Fruit fly (Drosophila melanogaster): ENCODE results near the gene prage.

Gene prage

dm6 chrX:1861620-1862184, 88.2 kb downstream of the prage start, which contains the start of gene deltaCOP (continued):
- TF ChIP-seq caup (GFP tag; optimal IDR thresholded peaks at IDR 0.05; ENCODE audit: severe bottlenecking), result peak; percentile 86
- no peak for TF ChIP-seq Doc3 (GFP tag; IDR thresholded peaks at IDR 0.05; ENCODE audit: partially characterized antibody)
- peak; percentile 63; the same call in 2 of the 3 replicates for TF ChIP-seq B-H1 (GFP tag; IDR thresholded peaks at IDR 0.05)
- TF ChIP-seq CG6689 (GFP tag; IDR thresholded peaks at IDR 0.05), result peak; percentile 83
- peak; percentile 61 for TF ChIP-seq tup (GFP tag; optimal IDR thresholded peaks at IDR 0.05)
- peak; percentile 81 for TF ChIP-seq Meics (GFP tag; optimal IDR thresholded peaks at IDR 0.05)
- TF ChIP-seq CG1832 (GFP tag; optimal IDR thresholded peaks at IDR 0.05), result no peak
- peak; percentile 28 for TF ChIP-seq gcm (GFP tag; optimal IDR thresholded peaks at IDR 0.05)
- no peak for TF ChIP-seq CG7963 (GFP tag; IDR thresholded peaks at IDR 0.05; ENCODE audit: partially characterized antibody)
- TF ChIP-seq CG3995 (GFP tag; optimal IDR thresholded peaks at IDR 0.05), result peak; percentile 52
- TF ChIP-seq chinmo (GFP tag; IDR thresholded peaks at IDR 0.05; ENCODE audit: partially characterized antibody), result no peak
- peak; percentile 86 for TF ChIP-seq pnt (GFP tag; optimal IDR thresholded peaks at IDR 0.05)
- peak; percentile 89 for TF ChIP-seq pum (GFP tag; optimal IDR thresholded peaks at IDR 0.05)
- TF ChIP-seq CG9437 (GFP tag; optimal IDR thresholded peaks at IDR 0.05), result peak; percentile 70
- peak; percentile 78 for TF ChIP-seq sug (tag; optimal IDR thresholded peaks at IDR 0.05)
- no peak for TF ChIP-seq Bgb (GFP tag; IDR thresholded peaks at IDR 0.05; ENCODE audit: partially characterized antibody)
- TF ChIP-seq Adf1 (GFP tag; IDR thresholded peaks at IDR 0.05), result peak; percentile 45
- no peak for TF ChIP-seq pros (GFP tag; optimal IDR thresholded peaks at IDR 0.05)
- TF ChIP-seq CG18764 (GFP tag; optimal IDR thresholded peaks at IDR 0.05), result peak; percentile 82
- TF ChIP-seq CG34422 (GFP tag; IDR thresholded peaks at IDR 0.05), result peak; percentile 85; the same call in 2 of the 3 replicates
- TF ChIP-seq Neu2 (GFP tag; optimal IDR thresholded peaks at IDR 0.05; ENCODE audit: borderline replicate concordance), result peak; percentile 60
- TF ChIP-seq grn (GFP tag; optimal IDR thresholded peaks at IDR 0.05), result no peak
- TF ChIP-seq E2f1 (GFP tag; IDR thresholded peaks at IDR 0.05), result peak; percentile 74
- TF ChIP-seq CG7372 (GFP tag; IDR thresholded peaks at IDR 0.05), result peak; percentile 73
- TF ChIP-seq Spps (tag; optimal IDR thresholded peaks at IDR 0.05), result peak; percentile 14
- TF ChIP-seq CG30020 (tag; optimal IDR thresholded peaks at IDR 0.05), result peak; percentile 41
- no peak for TF ChIP-seq HLHmδ (GFP tag; optimal IDR thresholded peaks at IDR 0.05)
- TF ChIP-seq CG3847 (GFP tag; IDR thresholded peaks at IDR 0.05), result peak; percentile 89
- peak; percentile 84 for TF ChIP-seq Aef1 (GFP tag; IDR thresholded peaks at IDR 0.05)
- TF ChIP-seq hb (GFP tag; IDR thresholded peaks at IDR 0.05; ENCODE audit: partially characterized antibody), result no peak
- TF ChIP-seq CG32772 (GFP tag; IDR thresholded peaks at IDR 0.05), result peak; percentile 87
- no peak for TF ChIP-seq ara (GFP tag; IDR thresholded peaks at IDR 0.05)
- TF ChIP-seq CG15011 (GFP tag; optimal IDR thresholded peaks at IDR 0.05), result no peak
- TF ChIP-seq gsb (GFP tag; IDR thresholded peaks at IDR 0.05), result peak; percentile 61
- peak; percentile 88 for TF ChIP-seq CG9215 (GFP tag; IDR thresholded peaks at IDR 0.05)
- no peak for TF ChIP-seq exex (tag; optimal IDR thresholded peaks at IDR 0.05)
- TF ChIP-seq slou (GFP tag; optimal IDR thresholded peaks at IDR 0.05), result peak; percentile 72
- TF ChIP-seq CG10267 (tag; optimal IDR thresholded peaks at IDR 0.05), result peak; percentile 93
- TF ChIP-seq nerfin-1 (tag; optimal IDR thresholded peaks at IDR 0.05), result peak; percentile 11
- peak; percentile 63 for TF ChIP-seq CG12104 (GFP tag; optimal IDR thresholded peaks at IDR 0.05)
- TF ChIP-seq CG17361 (GFP tag; IDR thresholded peaks at IDR 0.05), result peak; percentile 79
- TF ChIP-seq schlank (tag; optimal IDR thresholded peaks at IDR 0.05), result peak; percentile 24
- TF ChIP-seq CG14710 (tag; optimal IDR thresholded peaks at IDR 0.05), result peak; percentile 64
- peak; percentile 89 for TF ChIP-seq CG16863 (GFP tag; optimal IDR thresholded peaks at IDR 0.05)
- peak; percentile 80 for TF ChIP-seq az2 (GFP tag; optimal IDR thresholded peaks at IDR 0.05)
- TF ChIP-seq CG10654 (GFP tag; optimal IDR thresholded peaks at IDR 0.05), result peak; percentile 78
- peak; percentile 82 for TF ChIP-seq her (GFP tag; optimal IDR thresholded peaks at IDR 0.05)
- no peak for TF ChIP-seq CG6854 (GFP tag; optimal IDR thresholded peaks at IDR 0.05)
- TF ChIP-seq CG17186 (GFP tag; optimal IDR thresholded peaks at IDR 0.05), result peak; percentile 21
- TF ChIP-seq CG2678 (tag; optimal IDR thresholded peaks at IDR 0.05), result no peak

Measured in whole organism, embryonic.